Worm (Caenorhabditis elegans) whole organism, L1 larva: Measurements from ENCODE around the gene M60.4.

Source experiments
- ama-1 ChIP-seq: fragments of 150-350 bp; optimal IDR thresholded peaks from 2 replicates; lab custom pipeline; 2014
- elt-3 ChIP-seq, 6 experiments: fragments of 150-350 bp in 1 of 6; sonication (generic microtip); optimal IDR thresholded peaks; 2 replicates each; lab custom pipeline; 2017 to 2018; ENCODE audit warnings: missing biosample characterization in 6 of 6, missing genetic modification characterization in 6 of 6, inconsistent platforms in 1 of 6
- fkh-10 ChIP-seq: sonication (generic microtip); optimal IDR thresholded peaks from 2 replicates; lab custom pipeline; 2017; ENCODE audit warnings: missing biosample characterization, missing genetic modification reagents, missing genetic modification characterization
- fos-1 ChIP-seq: fragments of 150-350 bp; optimal IDR thresholded peaks from 2 replicates; lab custom pipeline; 2014; ENCODE audit warnings: missing biosample characterization, missing genetic modification characterization
- hlh-4 ChIP-seq: sonication (generic microtip); optimal IDR thresholded peaks from 2 replicates; lab custom pipeline; 2016; ENCODE audit warnings: mild to moderate bottlenecking, missing genetic modification characterization, missing compliant biosample characterization
- jun-1 ChIP-seq: fragments of 150-350 bp; optimal IDR thresholded peaks from 2 replicates; lab custom pipeline; 2014; ENCODE audit warnings: missing biosample characterization, missing genetic modification reagents, missing genetic modification characterization
- lin-13 ChIP-seq: fragments of 150-350 bp; optimal IDR thresholded peaks from 2 replicates; lab custom pipeline; 2014; ENCODE audit warnings: missing biosample characterization, missing genetic modification reagents, missing genetic modification characterization
- nhr-237 ChIP-seq: fragments of 150-350 bp; optimal IDR thresholded peaks from 2 replicates; lab custom pipeline; 2014; ENCODE audit warnings: missing biosample characterization, missing genetic modification characterization
- nhr-76 ChIP-seq: sonication (generic microtip); optimal IDR thresholded peaks from 2 replicates; lab custom pipeline; 2017; ENCODE audit warnings: missing biosample characterization, missing genetic modification characterization
- nhr-77 ChIP-seq: fragments of 150-350 bp; optimal IDR thresholded peaks from 2 replicates; lab custom pipeline; 2014; ENCODE audit warnings: missing biosample characterization, missing genetic modification characterization
- unc-62 ChIP-seq: fragments of 150-350 bp; optimal IDR thresholded peaks from 2 replicates; lab custom pipeline; 2014; ENCODE audit warnings: missing biosample characterization, missing genetic modification reagents, missing genetic modification characterization

- TF ChIP-seq fkh-10 (GFP tag; lab: Kevin White, UChicago) (no peak), elt-3 (tag; optimal IDR thresholded peaks at IDR 0.05; lab: Kevin White, UChicago) (no peak), nhr-237 (tag; lab: Kevin White, UChicago) (no peak), nhr-77 (tag; lab: Kevin White, UChicago) (no peak), hlh-4 (no peak), nhr-76 (no peak), ama-1 (no peak), fos-1 (tag; lab: Kevin White, UChicago) (no peak), unc-62 (GFP tag; lab: Kevin White, UChicago) (no peak), lin-13 (no peak), jun-1 (tag; lab: Kevin White, UChicago) (no peak)
Observed at ce11 chrX:8203684-8204083, 32.4 kb downstream of the M60.4 start, which contains the start of gene C17H11.6.
